Worm (Caenorhabditis elegans): Measurements from ENCODE around the gene grl-10.

DNA sequence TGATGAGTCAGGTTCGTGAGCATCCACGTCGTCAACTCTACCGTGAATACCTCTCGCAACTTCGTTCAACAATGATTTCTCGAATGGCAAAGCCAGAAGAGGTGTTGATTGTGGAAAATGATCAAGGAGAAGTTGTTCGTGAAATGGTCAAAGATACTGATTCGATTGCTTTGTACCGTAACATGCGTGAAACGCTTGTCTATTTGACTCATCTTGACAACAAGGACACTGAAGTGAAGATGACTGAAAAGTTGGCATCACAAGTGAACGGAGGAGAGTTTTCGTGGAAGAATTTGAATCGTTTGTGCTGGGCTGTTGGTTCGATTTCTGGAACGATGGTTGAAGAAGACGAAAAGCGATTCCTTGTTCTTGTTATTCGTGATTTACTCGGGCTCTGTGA is 32.3 kb downstream of the grl-10 start:
- TF ChIP-seq W03F9.2 (tag; optimal IDR thresholded peaks at IDR 0.05): no peak
- TF ChIP-seq him-1 (tag; optimal IDR thresholded peaks at IDR 0.05): no peak
- no peak for TF ChIP-seq dao-5 (tag; optimal IDR thresholded peaks at IDR 0.05)

Measured in whole organism, L4/young adult.